Fruit fly (Drosophila melanogaster) whole organism, embryonic: ENCODE results near the gene dsd.

Source experiments
- Antp ChIP-seq: fragments of 200-800 bp; sonication (Bioruptor generic); optimal IDR thresholded peaks from 3 replicates; lab custom pipeline; 2016; ENCODE audit warnings: missing biosample characterization, missing genetic modification characterization
- CG10565 ChIP-seq: fragments of 200-800 bp; sonication (Bioruptor generic); optimal IDR thresholded peaks from 3 replicates; lab custom pipeline; 2016; ENCODE audit warnings: missing biosample characterization, mild to moderate bottlenecking, missing genetic modification characterization
- CG12155 ChIP-seq: fragments of 200-800 bp; sonication (Bioruptor generic); optimal IDR thresholded peaks from 3 replicates; lab custom pipeline; 2016; ENCODE audit warnings: missing biosample characterization, missing genetic modification characterization
- CG16813 ChIP-seq: fragments of 200-800 bp; sonication (Bioruptor generic); IDR thresholded peaks from 3 replicates; pipeline ENCODE4 v1.3.6; 2022; ENCODE audit warnings: missing biosample characterization, missing genetic modification characterization; ENCODE audit not compliant: partially characterized antibody
- CG17568 ChIP-seq: fragments of 200-800 bp; sonication (Bioruptor generic); optimal IDR thresholded peaks from 2 replicates; lab custom pipeline; 2018; ENCODE audit warnings: missing biosample characterization, mild to moderate bottlenecking, missing genetic modification characterization, moderate library complexity
- CG17612 ChIP-seq: fragments of 200-800 bp; sonication (Bioruptor generic); IDR thresholded peaks from 2 replicates; pipeline ENCODE4 v1.3.6; 2022; ENCODE audit warnings: missing biosample characterization, missing genetic modification characterization
- CG1832 ChIP-seq: fragments of 200-800 bp; sonication (Bioruptor generic); optimal IDR thresholded peaks from 2 replicates; lab custom pipeline; 2017; ENCODE audit warnings: missing biosample characterization, mild to moderate bottlenecking, missing genetic modification characterization, inconsistent platforms
- CG2202 ChIP-seq: fragments of 200-800 bp; sonication (Bioruptor generic); optimal IDR thresholded peaks from 2 replicates; lab custom pipeline; 2018; ENCODE audit warnings: missing biosample characterization, mild to moderate bottlenecking, missing genetic modification characterization
- CG3407 ChIP-seq: fragments of 200-800 bp; sonication (Bioruptor generic); optimal IDR thresholded peaks from 2 replicates; lab custom pipeline; 2018; ENCODE audit warnings: missing biosample characterization, mild to moderate bottlenecking, missing genetic modification characterization
- CG34224 ChIP-seq: fragments of 200-800 bp; sonication (Bioruptor generic); IDR thresholded peaks from 3 replicates; pipeline ENCODE4 v1.3.6; 2022; ENCODE audit warnings: missing biosample characterization, missing genetic modification characterization; ENCODE audit not compliant: partially characterized antibody
- CG3838 ChIP-seq: fragments of 200-800 bp; sonication (Bioruptor generic); optimal IDR thresholded peaks from 3 replicates; lab custom pipeline; 2016; ENCODE audit warnings: missing biosample characterization, missing genetic modification characterization
- CG4328 ChIP-seq: fragments of 200-800 bp; sonication (Bioruptor generic); optimal IDR thresholded peaks from 3 replicates; lab custom pipeline; 2017; ENCODE audit warnings: missing biosample characterization, missing genetic modification reagents, missing genetic modification characterization
- CG4617 ChIP-seq: fragments of 200-800 bp; sonication (Bioruptor generic); optimal IDR thresholded peaks from 3 replicates; lab custom pipeline; 2016; ENCODE audit warnings: missing biosample characterization, missing genetic modification characterization, borderline replicate concordance
- CG5953 ChIP-seq: fragments of 200-800 bp; sonication (Bioruptor generic); IDR thresholded peaks from 2 replicates; pipeline ENCODE4 v1.3.6; 2022; ENCODE audit warnings: missing biosample characterization, missing genetic modification characterization
- CG6254 ChIP-seq: fragments of 200-800 bp; sonication (Bioruptor generic); optimal IDR thresholded peaks from 3 replicates; lab custom pipeline; 2017; ENCODE audit warnings: mild to moderate bottlenecking, missing biosample characterization, missing genetic modification reagents, missing genetic modification characterization
- CG8388 ChIP-seq: fragments of 200-800 bp; sonication (Bioruptor generic); optimal IDR thresholded peaks from 2 replicates; lab custom pipeline; 2019; ENCODE audit warnings: missing biosample characterization, mild to moderate bottlenecking, missing genetic modification characterization, moderate library complexity
- CG8478 ChIP-seq: fragments of >200 bp; optimal IDR thresholded peaks from 2 replicates; lab custom pipeline; 2018
- CTCF ChIP-seq: fragments of 200-800 bp; sonication (Bioruptor generic); optimal IDR thresholded peaks from 2 replicates; lab custom pipeline; 2017; ENCODE audit warnings: missing biosample characterization, mild to moderate bottlenecking, missing genetic modification characterization, moderate library complexity
- D19A ChIP-seq: fragments of 200-800 bp; optimal IDR thresholded peaks from 3 replicates; lab custom pipeline; 2019; ENCODE audit warnings: missing biosample characterization, mild to moderate bottlenecking, missing genetic modification characterization, moderate library complexity
- Dad ChIP-seq: fragments of 200-800 bp; sonication (Bioruptor generic); optimal IDR thresholded peaks from 3 replicates; lab custom pipeline; 2016; ENCODE audit warnings: missing biosample characterization, missing genetic modification characterization
- Dip3 ChIP-seq: fragments of 200-800 bp; sonication (Bioruptor generic); optimal IDR thresholded peaks from 3 replicates; lab custom pipeline; 2016; ENCODE audit warnings: missing biosample characterization, missing genetic modification characterization
- GATAe ChIP-seq: fragments of 200-800 bp; sonication (Bioruptor generic); conservative IDR thresholded peaks from 2 replicates; pipeline ENCODE4 v1.3.6; 2022; ENCODE audit warnings: missing biosample characterization, missing genetic modification characterization
- H2.0 ChIP-seq: fragments of 200-800 bp; sonication (Bioruptor generic); IDR thresholded peaks from 2 replicates; pipeline ENCODE4 v1.3.6; 2022; ENCODE audit warnings: missing biosample characterization, missing genetic modification characterization
- HLHmδ ChIP-seq: fragments of 200-800 bp; sonication (Bioruptor generic); optimal IDR thresholded peaks from 2 replicates; lab custom pipeline; 2018; ENCODE audit warnings: missing biosample characterization, mild to moderate bottlenecking, missing genetic modification characterization, moderate library complexity
- Myb ChIP-seq: fragments of 200-800 bp; sonication (Bioruptor generic); optimal IDR thresholded peaks from 2 replicates; lab custom pipeline; 2016; ENCODE audit warnings: missing biosample characterization, missing genetic modification characterization
- NK7.1 ChIP-seq: fragments of 200-800 bp; sonication (Bioruptor generic); optimal IDR thresholded peaks from 3 replicates; lab custom pipeline; 2016; ENCODE audit warnings: missing biosample characterization, missing genetic modification characterization
- Nf-YC ChIP-seq: fragments of 200-800 bp; optimal IDR thresholded peaks from 3 replicates; lab custom pipeline; 2019; ENCODE audit warnings: missing biosample characterization, mild to moderate bottlenecking, missing genetic modification characterization, moderate library complexity
- Ptx1 ChIP-seq: fragments of 200-800 bp; sonication (Bioruptor generic); IDR thresholded peaks from 2 replicates; pipeline ENCODE4 v1.3.6; 2022; ENCODE audit warnings: missing biosample characterization, missing genetic modification characterization
- Side ChIP-seq: fragments of 200-800 bp; sonication (Bioruptor generic); optimal IDR thresholded peaks from 2 replicates; lab custom pipeline; 2016; ENCODE audit warnings: missing biosample characterization, missing genetic modification characterization
- Six4 ChIP-seq: fragments of 200-800 bp; sonication (Bioruptor generic); optimal IDR thresholded peaks from 2 replicates; lab custom pipeline; 2016; ENCODE audit warnings: missing biosample characterization, missing genetic modification characterization
- Sox100B ChIP-seq: fragments of 200-800 bp; sonication (Bioruptor generic); optimal IDR thresholded peaks from 3 replicates; lab custom pipeline; 2018; ENCODE audit warnings: missing biosample characterization, mild to moderate bottlenecking, missing genetic modification characterization
- Ssrp ChIP-seq: fragments of 200-800 bp; sonication (Bioruptor generic); optimal IDR thresholded peaks from 2 replicates; lab custom pipeline; 2018; ENCODE audit warnings: missing biosample characterization, mild to moderate bottlenecking, missing genetic modification characterization, moderate library complexity
- Trl ChIP-seq, 3 experiments: fragments of >200 bp in 2 of 3; fragments of 200-800 bp in 1 of 3; sonication (Bioruptor generic) in 1 of 3; optimal IDR thresholded peaks; 2 replicates in 1 of 3; 3 replicates in 2 of 3; lab custom pipeline; 2016 to 2017; ENCODE audit warnings: missing biosample characterization in 1 of 3, missing genetic modification characterization in 1 of 3
- amos ChIP-seq: fragments of 200-800 bp; sonication (Bioruptor generic); IDR thresholded peaks from 2 replicates; pipeline ENCODE4 v1.3.6; 2022; ENCODE audit warnings: missing biosample characterization, missing genetic modification characterization; ENCODE audit not compliant: partially characterized antibody
- crol ChIP-seq: fragments of 200-800 bp; sonication (Bioruptor generic); IDR thresholded peaks from 2 replicates; pipeline ENCODE4 v1.3.6; 2022; ENCODE audit warnings: missing biosample characterization, missing genetic modification characterization
- fd64A ChIP-seq: fragments of 200-800 bp; sonication (Bioruptor generic); optimal IDR thresholded peaks from 3 replicates; lab custom pipeline; 2018; ENCODE audit warnings: missing biosample characterization, mild to moderate bottlenecking, missing genetic modification characterization
- gfzf ChIP-seq: fragments of 200-800 bp; sonication (Bioruptor generic); optimal IDR thresholded peaks from 2 replicates; lab custom pipeline; 2016; ENCODE audit warnings: missing biosample characterization, mild to moderate bottlenecking, missing genetic modification characterization, moderate library complexity
- grau ChIP-seq: fragments of 200-800 bp; optimal IDR thresholded peaks from 3 replicates; lab custom pipeline; 2019; ENCODE audit warnings: missing biosample characterization, mild to moderate bottlenecking, missing genetic modification characterization, moderate library complexity
- grn ChIP-seq: fragments of 200-800 bp; sonication (Bioruptor generic); optimal IDR thresholded peaks from 3 replicates; lab custom pipeline; 2017; ENCODE audit warnings: missing biosample characterization, missing genetic modification characterization
- hkb ChIP-seq, 2 experiments: fragments of 200-800 bp in 1 of 2; fragments of >200 bp in 1 of 2; sonication (Bioruptor generic) in 1 of 2; IDR thresholded peaks in 1 of 2; optimal IDR thresholded peaks in 1 of 2; 2 replicates each; pipeline versions ENCODE4 v1.3.6 to Lab custom; 2017 to 2022; ENCODE audit warnings: missing biosample characterization in 1 of 2, missing genetic modification characterization in 1 of 2
- jigr1 ChIP-seq: fragments of 200-800 bp; sonication (Bioruptor generic); IDR thresholded peaks from 3 replicates; pipeline ENCODE4 v1.3.6; 2022; ENCODE audit warnings: missing biosample characterization, missing genetic modification characterization
- klu ChIP-seq: fragments of 200-800 bp; sonication (Bioruptor generic); IDR thresholded peaks from 2 replicates; pipeline ENCODE4 v1.3.6; 2022; ENCODE audit warnings: missing biosample characterization, missing genetic modification characterization
- lbe ChIP-seq: fragments of 200-800 bp; sonication (Bioruptor generic); optimal IDR thresholded peaks from 2 replicates; lab custom pipeline; 2016; ENCODE audit warnings: missing biosample characterization, mild to moderate bottlenecking, missing genetic modification characterization
- mirr ChIP-seq: fragments of 200-800 bp; sonication (Bioruptor generic); optimal IDR thresholded peaks from 3 replicates; lab custom pipeline; 2018; ENCODE audit warnings: missing biosample characterization, mild to moderate bottlenecking, missing genetic modification characterization
- nerfin-1 ChIP-seq: fragments of 200-800 bp; sonication (Bioruptor generic); optimal IDR thresholded peaks from 3 replicates; lab custom pipeline; 2019; ENCODE audit warnings: missing biosample characterization, mild to moderate bottlenecking, missing genetic modification characterization, moderate library complexity
- nom ChIP-seq: fragments of 200-800 bp; sonication (Bioruptor generic); optimal IDR thresholded peaks from 2 replicates; lab custom pipeline; 2017; ENCODE audit warnings: missing biosample characterization, missing genetic modification characterization, mild to moderate bottlenecking, moderate library complexity, missing genetic modification reagents
- pho ChIP-seq: fragments of 200-800 bp; sonication (Bioruptor generic); optimal IDR thresholded peaks from 2 replicates; lab custom pipeline; 2016; ENCODE audit warnings: missing biosample characterization, missing genetic modification characterization
- phol ChIP-seq: fragments of 200-800 bp; sonication (Bioruptor generic); optimal IDR thresholded peaks from 3 replicates; lab custom pipeline; 2018; ENCODE audit warnings: missing biosample characterization, mild to moderate bottlenecking, missing genetic modification characterization, moderate library complexity
- seq ChIP-seq: fragments of 200-800 bp; sonication (Bioruptor generic); IDR thresholded peaks from 2 replicates; pipeline ENCODE4 v1.3.6; 2022; ENCODE audit warnings: missing biosample characterization, missing genetic modification characterization
- toy ChIP-seq: fragments of 200-800 bp; sonication (Bioruptor generic); IDR thresholded peaks from 2 replicates; pipeline ENCODE4 v1.3.6; 2022; ENCODE audit warnings: missing biosample characterization, missing genetic modification characterization
- wor ChIP-seq: fragments of 200-800 bp; sonication (Bioruptor generic); IDR thresholded peaks from 2 replicates; pipeline ENCODE4 v1.3.6; 2022; ENCODE audit warnings: missing biosample characterization, missing genetic modification characterization

Gene dsd

dm6 chr3R:27581890-27582487 lies 25.2 kb downstream of the dsd start, which contains the start of gene wdb (continued):
- TF ChIP-seq CG8478 (lab: Kevin White, UChicago) = no peak
- peak; percentile 36 for TF ChIP-seq mirr (GFP tag; lab: Kevin White, UChicago)
- no peak for TF ChIP-seq toy (GFP tag; lab: Robert Waterston, UW)
- TF ChIP-seq CG4617 = peak; percentile 74
- TF ChIP-seq NK7.1 (GFP tag; lab: Kevin White, UChicago) = peak; percentile 10
- peak; percentile 73 for TF ChIP-seq Dip3
- TF ChIP-seq lbe = peak; percentile 10
- TF ChIP-seq hkb (optimal IDR thresholded peaks at IDR 0.05; lab: Kevin White, UChicago) = no peak
- TF ChIP-seq hkb (GFP tag; IDR thresholded peaks at IDR 0.05; lab: Robert Waterston, UW) = no peak
- no peak for TF ChIP-seq crol (GFP tag; lab: Robert Waterston, UW)
- peak; percentile 74 for TF ChIP-seq Antp (GFP tag; lab: Kevin White, UChicago)
- TF ChIP-seq jigr1 (GFP tag; lab: Robert Waterston, UW) = no peak
- no peak for TF ChIP-seq klu (GFP tag; lab: Robert Waterston, UW)
- no peak for TF ChIP-seq CG12155 (GFP tag; lab: Kevin White, UChicago)
- TF ChIP-seq CG34224 (GFP tag; lab: Robert Waterston, UW) = no peak
- no peak for TF ChIP-seq nerfin-1 (tag; lab: Kevin White, UChicago)
- no peak for TF ChIP-seq CG4328 (GFP tag; lab: Kevin White, UChicago)
- TF ChIP-seq GATAe (GFP tag; lab: Robert Waterston, UW) = no peak
- TF ChIP-seq amos (GFP tag; lab: Robert Waterston, UW) = no peak
- peak; percentile 24 for TF ChIP-seq Six4 (GFP tag; lab: Kevin White, UChicago)
- TF ChIP-seq grau = peak; percentile 44
- peak; percentile 20 for TF ChIP-seq HLHmδ (GFP tag; lab: Kevin White, UChicago)
- TF ChIP-seq gfzf (GFP tag; lab: Kevin White, UChicago) = peak; percentile 4
- TF ChIP-seq Nf-YC = no peak
- no peak for TF ChIP-seq seq (GFP tag; lab: Robert Waterston, UW)
- TF ChIP-seq CG1832 = no peak
- no peak for TF ChIP-seq CG10565
- no peak for TF ChIP-seq CG6254 (GFP tag; lab: Kevin White, UChicago)
- no peak for TF ChIP-seq CG2202 (tag; lab: Kevin White, UChicago)
- TF ChIP-seq nom (GFP tag; lab: Kevin White, UChicago) = no peak
- TF ChIP-seq CG8388 (GFP tag; lab: Kevin White, UChicago) = no peak
- no peak for TF ChIP-seq CG3407 (GFP tag; lab: Kevin White, UChicago)
- TF ChIP-seq D19A (tag; lab: Kevin White, UChicago) = no peak
- TF ChIP-seq Trl (optimal IDR thresholded peaks at IDR 0.05; lab: Kevin White, UChicago) = no peak
- TF ChIP-seq Trl (GFP tag; optimal IDR thresholded peaks at IDR 0.05; lab: Kevin White, UChicago) = peak; percentile 50
- no peak for TF ChIP-seq Myb (GFP tag; lab: Kevin White, UChicago)
- peak; percentile 43 for TF ChIP-seq Side (GFP tag; lab: Kevin White, UChicago)
- TF ChIP-seq Sox100B (GFP tag; lab: Kevin White, UChicago) = no peak
- no peak for TF ChIP-seq CTCF (GFP tag; lab: Kevin White, UChicago)
- no peak for TF ChIP-seq wor
- TF ChIP-seq CG17612 (GFP tag; lab: Robert Waterston, UW) = no peak
- no peak for TF ChIP-seq fd64A
- TF ChIP-seq Ssrp (tag; lab: Kevin White, UChicago) = no peak
- peak; percentile 100 for TF ChIP-seq phol
- no peak for TF ChIP-seq CG5953 (GFP tag; lab: Robert Waterston, UW)
- no peak for TF ChIP-seq H2.0 (GFP tag; lab: Robert Waterston, UW)
- TF ChIP-seq pho = peak; percentile 63
- TF ChIP-seq CG17568 (GFP tag; lab: Kevin White, UChicago) = no peak
- no peak for TF ChIP-seq CG16813 (GFP tag; lab: Robert Waterston, UW)
- TF ChIP-seq CG3838 (GFP tag; lab: Kevin White, UChicago) = no peak
- TF ChIP-seq Ptx1 (GFP tag; lab: Robert Waterston, UW) = no peak
- peak; percentile 47 for TF ChIP-seq Dad
- no peak for TF ChIP-seq grn (GFP tag; lab: Kevin White, UChicago)
